Worm (Caenorhabditis elegans) whole organism, L2 larva: ENCODE measurements around the gene W03C9.2.

ENCODE experiments used
- R02D3.7 ChIP-seq: fragments of 150-350 bp; optimal IDR thresholded peaks from 2 replicates; lab custom pipeline; 2014; ENCODE audit warnings: missing biosample characterization, missing genetic modification characterization
- ceh-16 ChIP-seq: fragments of 150-350 bp; optimal IDR thresholded peaks from 2 replicates; lab custom pipeline; 2014; ENCODE audit warnings: missing biosample characterization, missing genetic modification characterization
- ceh-82 ChIP-seq: fragments of 150-350 bp; optimal IDR thresholded peaks from 2 replicates; lab custom pipeline; 2014; ENCODE audit warnings: missing biosample characterization, missing genetic modification characterization
- egl-27 ChIP-seq: sonication (generic microtip); optimal IDR thresholded peaks from 3 replicates; lab custom pipeline; 2017; ENCODE audit warnings: missing biosample characterization, missing genetic modification reagents, missing genetic modification characterization
- fos-1 ChIP-seq: fragments of 150-350 bp; optimal IDR thresholded peaks from 2 replicates; lab custom pipeline; 2014; ENCODE audit warnings: missing biosample characterization, missing genetic modification characterization
- nhr-10 ChIP-seq: sonication (generic microtip); optimal IDR thresholded peaks from 2 replicates; lab custom pipeline; 2017; ENCODE audit warnings: missing biosample characterization, missing genetic modification characterization
- nhr-11 ChIP-seq: fragments of 150-350 bp; optimal IDR thresholded peaks from 2 replicates; lab custom pipeline; 2014; ENCODE audit warnings: missing biosample characterization, missing genetic modification characterization
- nhr-12 ChIP-seq: fragments of 150-350 bp; optimal IDR thresholded peaks from 2 replicates; lab custom pipeline; 2014; ENCODE audit warnings: missing biosample characterization, missing genetic modification characterization
- nhr-129 ChIP-seq: fragments of 150-350 bp; optimal IDR thresholded peaks from 2 replicates; lab custom pipeline; 2014; ENCODE audit warnings: missing biosample characterization, missing genetic modification characterization
- nhr-23 ChIP-seq: fragments of 150-350 bp; optimal IDR thresholded peaks from 2 replicates; lab custom pipeline; 2014; ENCODE audit warnings: missing biosample characterization, missing genetic modification reagents, missing genetic modification characterization
- nhr-77 ChIP-seq: fragments of 150-350 bp; optimal IDR thresholded peaks from 2 replicates; lab custom pipeline; 2014; ENCODE audit warnings: missing biosample characterization, missing genetic modification characterization
- ztf-11 ChIP-seq: sonication (generic microtip); optimal IDR thresholded peaks from 2 replicates; lab custom pipeline; 2017; ENCODE audit warnings: missing biosample characterization, missing genetic modification characterization
- ztf-4 ChIP-seq: fragments of 150-350 bp; optimal IDR thresholded peaks from 2 replicates; lab custom pipeline; 2014; ENCODE audit warnings: missing biosample characterization, missing genetic modification characterization

- TF ChIP-seq nhr-12 (tag; lab: Kevin White, UChicago) (no peak), fos-1 (no peak), nhr-11 (tag; lab: Kevin White, UChicago) (no peak), nhr-77 (tag; lab: Kevin White, UChicago) (no peak), ceh-82 (tag; lab: Kevin White, UChicago) (no peak), ztf-11 (tag; lab: Kevin White, UChicago) (no peak), nhr-129 (tag; lab: Kevin White, UChicago) (no peak), nhr-23 (tag; lab: Kevin White, UChicago) (no peak), ceh-16 (no peak), egl-27 (tag; lab: Kevin White, UChicago) (no peak), ztf-4 (no peak), R02D3.7 (no peak), nhr-10 (tag; lab: Kevin White, UChicago) (no peak)
Observed at ce11 chrII:11988724-11989123, 26.6 kb downstream of the W03C9.2 start, which contains the start of gene Y17G7B.3.
